Worm (Caenorhabditis elegans) whole organism, L1 larva: ENCODE data around the gene cbp-1.

ENCODE experiments used
- Y116A8C.19 ChIP-seq: sonication (generic microtip); optimal IDR thresholded peaks from 2 replicates; lab custom pipeline; 2016; ENCODE audit warnings: missing compliant biosample characterization, missing genetic modification characterization, borderline replicate concordance
- alr-1 ChIP-seq: fragments of 200-800 bp; sonication (Bioruptor generic); optimal IDR thresholded peaks from 2 replicates; lab custom pipeline; 2018; ENCODE audit warnings: borderline replicate concordance, mild to moderate bottlenecking, missing genetic modification characterization, missing compliant biosample characterization
- aly-2 ChIP-seq: fragments of 150-350 bp; optimal IDR thresholded peaks from 2 replicates; lab custom pipeline; 2014; ENCODE audit warnings: missing biosample characterization, missing genetic modification characterization
- ama-1 ChIP-seq: fragments of 150-350 bp; optimal IDR thresholded peaks from 2 replicates; lab custom pipeline; 2014
- ceh-8 ChIP-seq: fragments of 200-800 bp; sonication (Bioruptor generic); optimal IDR thresholded peaks from 2 replicates; lab custom pipeline; 2018; ENCODE audit warnings: mild to moderate bottlenecking, missing genetic modification characterization, moderate library complexity, missing compliant biosample characterization
- dsc-1 ChIP-seq: sonication (generic microtip); optimal IDR thresholded peaks from 2 replicates; lab custom pipeline; 2016; ENCODE audit warnings: mild to moderate bottlenecking, missing genetic modification characterization, missing compliant biosample characterization
- efl-1 ChIP-seq, 4 experiments: fragments of 150-350 bp; optimal IDR thresholded peaks in 3 of 4; peaks in 1 of 4; 1 replicate in 1 of 4; 2 replicates in 3 of 4; lab custom pipeline; 2014; ENCODE audit warnings: missing biosample characterization in 2 of 4, missing genetic modification characterization in 2 of 4, missing genetic modification reagents in 2 of 4
- elt-2 ChIP-seq: sonication (generic microtip); optimal IDR thresholded peaks from 2 replicates; lab custom pipeline; 2016; ENCODE audit warnings: missing genetic modification characterization, mild to moderate bottlenecking, inconsistent platforms, missing compliant biosample characterization, missing genetic modification reagents
- elt-3 ChIP-seq, 6 experiments: fragments of 150-350 bp in 1 of 6; sonication (generic microtip); optimal IDR thresholded peaks; 2 replicates each; lab custom pipeline; 2017 to 2018; ENCODE audit warnings: missing biosample characterization in 6 of 6, missing genetic modification characterization in 6 of 6, inconsistent platforms in 1 of 6
- fkh-8 ChIP-seq: sonication (generic microtip); optimal IDR thresholded peaks from 2 replicates; lab custom pipeline; 2016; ENCODE audit warnings: mild to moderate bottlenecking, missing genetic modification characterization, missing compliant biosample characterization
- irx-1 ChIP-seq: sonication (generic microtip); optimal IDR thresholded peaks from 2 replicates; lab custom pipeline; 2016; ENCODE audit warnings: missing genetic modification characterization, missing compliant biosample characterization
- lin-14 ChIP-seq: fragments of 200-800 bp; sonication (Bioruptor generic); optimal IDR thresholded peaks from 2 replicates; lab custom pipeline; 2018; ENCODE audit warnings: mild to moderate bottlenecking, missing genetic modification characterization, moderate library complexity, missing compliant biosample characterization
- lir-3 ChIP-seq: sonication (generic microtip); optimal IDR thresholded peaks from 2 replicates; lab custom pipeline; 2016; ENCODE audit warnings: mild to moderate bottlenecking, missing genetic modification characterization, moderate library complexity, missing compliant biosample characterization; ENCODE audit not compliant: poor library complexity
- lsy-2 ChIP-seq, 2 experiments: fragments of 150-350 bp; optimal IDR thresholded peaks; 2 replicates each; lab custom pipeline; 2014; ENCODE audit warnings: missing biosample characterization in 2 of 2, missing genetic modification characterization in 2 of 2
- mab-9 ChIP-seq: fragments of 200-800 bp; sonication (Bioruptor generic); IDR thresholded peaks from 2 replicates; pipeline ENCODE4 v1.3.6; 2022; ENCODE audit warnings: missing genetic modification reagents, missing genetic modification characterization, missing compliant biosample characterization
- mep-1 ChIP-seq: fragments of 150-350 bp; optimal IDR thresholded peaks from 2 replicates; lab custom pipeline; 2014; ENCODE audit warnings: missing biosample characterization, missing genetic modification characterization
- nhr-11 ChIP-seq: fragments of 150-350 bp; optimal IDR thresholded peaks from 2 replicates; lab custom pipeline; 2014; ENCODE audit warnings: missing biosample characterization, missing genetic modification characterization
- nhr-12 ChIP-seq: sonication (generic microtip); optimal IDR thresholded peaks from 2 replicates; lab custom pipeline; 2017; ENCODE audit warnings: missing biosample characterization, missing genetic modification characterization
- nhr-19 ChIP-seq: fragments of 200-800 bp; sonication (Bioruptor generic); conservative IDR thresholded peaks from 2 replicates; pipeline ENCODE4 v1.3.6; 2022; ENCODE audit warnings: missing genetic modification characterization, missing compliant biosample characterization
- nhr-20 ChIP-seq: sonication (generic microtip); optimal IDR thresholded peaks from 2 replicates; lab custom pipeline; 2016; ENCODE audit warnings: mild to moderate bottlenecking, missing genetic modification characterization, missing compliant biosample characterization
- nhr-237 ChIP-seq: fragments of 150-350 bp; optimal IDR thresholded peaks from 2 replicates; lab custom pipeline; 2014; ENCODE audit warnings: missing biosample characterization, missing genetic modification characterization
- nhr-28 ChIP-seq: fragments of 150-350 bp; optimal IDR thresholded peaks from 2 replicates; lab custom pipeline; 2014; ENCODE audit warnings: missing biosample characterization, missing genetic modification characterization
- nhr-71 ChIP-seq: sonication (generic microtip); optimal IDR thresholded peaks from 2 replicates; lab custom pipeline; 2016; ENCODE audit warnings: mild to moderate bottlenecking, missing genetic modification characterization, moderate library complexity, missing compliant biosample characterization
- nhr-76 ChIP-seq: sonication (generic microtip); optimal IDR thresholded peaks from 2 replicates; lab custom pipeline; 2017; ENCODE audit warnings: missing biosample characterization, missing genetic modification characterization
- nhr-85 ChIP-seq: sonication (generic microtip); peaks from one replicate; lab custom pipeline; 2016; ENCODE audit warnings: missing genetic modification characterization, inconsistent platforms, missing compliant biosample characterization
- rnt-1 ChIP-seq: sonication (generic microtip); optimal IDR thresholded peaks from 2 replicates; lab custom pipeline; 2016; ENCODE audit warnings: mild to moderate bottlenecking, missing genetic modification characterization, moderate library complexity, missing compliant biosample characterization
- snpc-4 ChIP-seq: fragments of 150-350 bp; optimal IDR thresholded peaks from 2 replicates; lab custom pipeline; 2014; ENCODE audit warnings: missing biosample characterization, missing genetic modification characterization
- snu-23 ChIP-seq: sonication (generic microtip); optimal IDR thresholded peaks from 2 replicates; lab custom pipeline; 2016; ENCODE audit warnings: missing genetic modification characterization, missing compliant biosample characterization
- sptf-1 ChIP-seq: fragments of 150-350 bp; optimal IDR thresholded peaks from 2 replicates; lab custom pipeline; 2014; ENCODE audit warnings: missing biosample characterization, missing genetic modification characterization
- swsn-7 ChIP-seq: sonication (generic microtip); optimal IDR thresholded peaks from 2 replicates; lab custom pipeline; 2016; ENCODE audit warnings: missing genetic modification characterization, missing compliant biosample characterization
- zip-4 ChIP-seq: fragments of 200-800 bp; sonication (Bioruptor generic); optimal IDR thresholded peaks from 2 replicates; lab custom pipeline; 2018; ENCODE audit warnings: mild to moderate bottlenecking, missing genetic modification characterization, moderate library complexity, missing compliant biosample characterization
- ztf-11 ChIP-seq, 2 experiments: sonication (generic microtip); optimal IDR thresholded peaks; 2 replicates each; lab custom pipeline; 2016 to 2017; ENCODE audit warnings: missing genetic modification characterization in 2 of 2, missing biosample characterization in 1 of 2, missing compliant biosample characterization in 1 of 2
- ztf-4 ChIP-seq: fragments of 150-350 bp; optimal IDR thresholded peaks from 2 replicates; lab custom pipeline; 2014; ENCODE audit warnings: missing biosample characterization, missing genetic modification characterization

The cbp-1 gene

ce11 chrIII:9798478-9799157 lies 32.3 kb downstream of the cbp-1 start, which contains the start of gene ZK632.2 (continued):
- TF ChIP-seq nhr-20 (tag; lab: Kevin White, UChicago) (no peak), mep-1 (tag; lab: Kevin White, UChicago) (no peak), elt-2 (no peak), aly-2 (tag; lab: Kevin White, UChicago) (peak; percentile 32), nhr-19 (no peak), ztf-11 (tag; optimal IDR thresholded peaks at IDR 0.05; lab: Kevin White, UChicago) (no peak), rnt-1 (tag; lab: Kevin White, UChicago) (peak; percentile 68), irx-1 (tag; lab: Kevin White, UChicago) (no peak), nhr-12 (tag; lab: Kevin White, UChicago) (no peak), swsn-7 (tag; lab: Kevin White, UChicago) (no peak), elt-3 (tag; optimal IDR thresholded peaks at IDR 0.05; lab: Kevin White, UChicago) (no peak), nhr-76 (tag; lab: Kevin White, UChicago) (no peak), lir-3 (tag; lab: Kevin White, UChicago) (peak; percentile 35), dsc-1 (tag; lab: Kevin White, UChicago) (no peak), ztf-4 (tag; lab: Kevin White, UChicago) (no peak), sptf-1 (tag; lab: Kevin White, UChicago) (no peak), nhr-11 (tag; lab: Kevin White, UChicago) (no peak), Y116A8C.19 (no peak)
- TF ChIP-seq, all 84 proteins: peak for 12

DNA sequence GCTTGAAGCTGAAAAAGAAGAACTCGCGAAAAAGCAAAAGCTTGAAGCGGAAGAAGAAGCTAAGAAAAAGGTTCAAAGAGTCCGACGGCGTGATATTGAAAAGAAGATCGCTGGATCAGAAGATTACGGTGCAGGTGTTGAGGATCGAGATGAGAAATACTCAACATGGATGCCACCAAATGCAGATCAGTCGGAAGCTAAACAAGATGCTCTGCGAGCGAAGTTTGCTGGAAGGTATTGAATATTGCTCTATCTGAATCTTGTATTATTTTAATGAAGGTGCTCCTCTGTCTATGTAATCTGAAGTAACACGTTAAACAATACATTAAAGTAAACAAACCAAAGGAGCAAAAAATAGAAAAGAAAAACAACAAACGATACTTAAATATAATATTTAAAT lies 35.7 kb downstream of the cbp-1 start:
- TF ChIP-seq alr-1 (no peak), lir-3 (tag; lab: Kevin White, UChicago) (no peak), efl-1 (optimal IDR thresholded peaks at IDR 0.05; lab: Kevin White, UChicago) (no peak), efl-1 (GFP tag; optimal IDR thresholded peaks at IDR 0.05 in 1 of 2; lab: Kevin White, UChicago) (peak in 1 of 2 experiments; percentile 55), nhr-237 (tag; lab: Kevin White, UChicago) (no peak), nhr-28 (tag; lab: Kevin White, UChicago) (no peak), lin-14 (GFP tag; lab: Kevin White, UChicago) (no peak)

DNA sequence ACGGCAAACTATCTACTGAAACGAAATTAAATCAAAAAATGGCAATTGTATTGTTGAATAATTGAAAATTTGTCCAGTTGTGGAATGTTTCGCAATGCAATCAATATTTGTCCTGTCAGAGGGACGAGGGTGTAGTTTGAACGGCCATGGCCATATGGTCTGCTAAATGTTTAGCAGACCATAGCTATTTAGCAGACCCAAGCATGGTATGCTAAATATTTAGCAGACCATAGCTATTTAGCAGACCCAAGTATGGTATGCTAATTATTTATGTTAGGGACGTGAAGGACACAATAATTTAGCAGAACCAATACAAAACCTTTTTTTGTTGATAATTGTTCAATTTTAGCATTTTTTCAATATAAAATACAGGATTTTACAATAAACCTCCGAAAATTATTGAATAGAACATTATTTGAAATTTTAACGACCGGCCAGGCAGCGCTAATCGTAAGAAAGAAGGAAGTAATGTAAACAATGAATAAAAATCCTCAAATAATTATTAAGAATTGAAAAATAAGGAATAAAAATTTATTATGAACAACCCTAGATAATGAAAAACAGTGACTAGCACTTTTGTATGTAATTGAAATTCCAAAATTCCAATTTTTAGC lies 38.8 kb downstream of the cbp-1 start, which contains the start of gene riok-3:
Gene riok-3 (minus strand): TSS at position 15 of the 614 bp plus-strand sequence.
- peak; percentile 0 for TF ChIP-seq snu-23 (GFP tag; lab: Kevin White, UChicago)
- peak; percentile 18 for TF ChIP-seq lir-3 (tag; lab: Kevin White, UChicago)
- peak; percentile 42 for TF ChIP-seq nhr-71 (tag; lab: Kevin White, UChicago)
- peak; percentile 38 for TF ChIP-seq ama-1 (lab: Kevin White, UChicago)
- peak; percentile 29 for TF ChIP-seq zip-4
- TF ChIP-seq mab-9 (GFP tag; lab: Robert Waterston, UW), result no peak
- peak in 1 of 2 experiments; percentile 11 for TF ChIP-seq efl-1 (optimal IDR thresholded peaks at IDR 0.05; lab: Kevin White, UChicago)
- TF ChIP-seq efl-1 (GFP tag; optimal IDR thresholded peaks at IDR 0.05 in 1 of 2; lab: Kevin White, UChicago), result peak in 1 of 2 experiments; percentile 71
- TF ChIP-seq nhr-85 (tag; lab: Kevin White, UChicago), result peak; percentile 63
- no peak for TF ChIP-seq dsc-1 (tag; lab: Kevin White, UChicago)
- TF ChIP-seq ceh-8 (GFP tag; lab: Kevin White, UChicago), result no peak
- TF ChIP-seq snpc-4, result no peak
- TF ChIP-seq fkh-8 (tag; lab: Kevin White, UChicago), result no peak
- peak in 1 of 2 experiments; percentile 7 for TF ChIP-seq lsy-2 (tag; optimal IDR thresholded peaks at IDR 0.05; lab: Kevin White, UChicago)
- TF ChIP-seq nhr-11 (tag; lab: Kevin White, UChicago), result no peak
- TF ChIP-seq, all 84 proteins: peak for 8
